Fruit fly (Drosophila melanogaster) Kc167 (cell line): Measurements from ENCODE around the gene CG10365.

Experiments used
- Myc ChIP-seq: fragments of >200 bp; optimal IDR thresholded peaks from 2 replicates; lab custom pipeline; 2017; ENCODE audit warnings: missing external identifiers
- Sin3A ChIP-seq: fragments of >200 bp; optimal IDR thresholded peaks from 2 replicates; lab custom pipeline; 2018; ENCODE audit warnings: missing external identifiers
- h ChIP-seq: fragments of >200 bp; optimal IDR thresholded peaks from 3 replicates; lab custom pipeline; 2018; ENCODE audit warnings: missing external identifiers
- insv ChIP-seq: fragments of >200 bp; optimal IDR thresholded peaks from 3 replicates; lab custom pipeline; 2018; ENCODE audit warnings: missing external identifiers
- psq ChIP-seq: fragments of >200 bp; optimal IDR thresholded peaks from 2 replicates; lab custom pipeline; 2017; ENCODE audit warnings: missing external identifiers

DNA sequence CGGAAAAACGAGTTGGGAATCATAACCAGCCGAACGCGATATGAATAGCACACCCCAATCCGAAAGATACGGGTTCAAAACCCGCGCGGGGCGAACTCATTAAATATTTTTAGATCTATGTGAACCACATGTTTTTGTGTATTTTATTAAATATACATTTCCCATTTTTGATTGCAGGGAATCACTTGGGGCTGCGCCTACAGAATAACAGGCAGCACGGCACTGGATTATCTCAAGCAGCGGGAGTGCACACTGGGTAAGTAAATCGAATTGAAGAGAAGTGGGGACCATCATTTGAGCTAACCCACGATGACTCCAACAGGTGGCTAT, 7.3 kb downstream of the CG10365 start:
- TF ChIP-seq Sin3A (lab: Kevin White, UChicago): no peak
- no peak for TF ChIP-seq h
- TF ChIP-seq Myc (lab: Kevin White, UChicago): no peak
- TF ChIP-seq psq (lab: Kevin White, UChicago): no peak
- no peak for TF ChIP-seq insv
